Worm (Caenorhabditis elegans) whole organism, mixed stage, embryonic: ENCODE results near the gene algn-13.

Source experiments
- M03D4.4 ChIP-seq: sonication (generic microtip); optimal IDR thresholded peaks from 2 replicates; lab custom pipeline; 2017; ENCODE audit warnings: mild to moderate bottlenecking, missing genetic modification characterization, missing compliant biosample characterization
- blmp-1 ChIP-seq: fragments of 150-350 bp; optimal IDR thresholded peaks from 2 replicates; lab custom pipeline; 2014; ENCODE audit warnings: missing biosample characterization, missing genetic modification characterization
- ceh-39 ChIP-seq: fragments of 150-350 bp; optimal IDR thresholded peaks from 2 replicates; lab custom pipeline; 2014; ENCODE audit warnings: missing biosample characterization, missing genetic modification characterization
- ceh-83 ChIP-seq: fragments of 200-800 bp; sonication (Bioruptor generic); optimal IDR thresholded peaks from 2 replicates; lab custom pipeline; 2018; ENCODE audit warnings: mild to moderate bottlenecking, missing genetic modification characterization, missing compliant biosample characterization
- ces-1 ChIP-seq: fragments of 150-350 bp; optimal IDR thresholded peaks from 2 replicates; lab custom pipeline; 2014; ENCODE audit warnings: missing biosample characterization, missing genetic modification reagents, missing genetic modification characterization
- cnd-1 ChIP-seq: fragments of 200-800 bp; sonication (Bioruptor generic); optimal IDR thresholded peaks from 2 replicates; lab custom pipeline; 2018; ENCODE audit warnings: mild to moderate bottlenecking, missing genetic modification characterization, missing compliant biosample characterization
- elt-1 ChIP-seq: sonication (generic microtip); optimal IDR thresholded peaks from 2 replicates; lab custom pipeline; 2017; ENCODE audit warnings: missing genetic modification characterization, mild to moderate bottlenecking, missing compliant biosample characterization, antibody characterized with exemption, moderate library complexity, borderline replicate concordance; ENCODE audit not compliant: insufficient read depth
- elt-3 ChIP-seq: fragments of 150-350 bp; optimal IDR thresholded peaks from 2 replicates; lab custom pipeline; 2014; ENCODE audit warnings: missing biosample characterization, missing genetic modification characterization
- flh-1 ChIP-seq: fragments of 200-800 bp; sonication (Bioruptor generic); optimal IDR thresholded peaks from 2 replicates; lab custom pipeline; 2018; ENCODE audit warnings: mild to moderate bottlenecking, missing genetic modification characterization, moderate library complexity, missing compliant biosample characterization
- ham-2 ChIP-seq: fragments of 200-800 bp; sonication (Bioruptor generic); optimal IDR thresholded peaks from 2 replicates; lab custom pipeline; 2018; ENCODE audit warnings: mild to moderate bottlenecking, missing genetic modification characterization, missing compliant biosample characterization
- hlh-1 ChIP-seq: fragments of 150-350 bp; optimal IDR thresholded peaks from 2 replicates; lab custom pipeline; 2014; ENCODE audit warnings: missing biosample characterization, missing genetic modification reagents, missing genetic modification characterization
- lin-13 ChIP-seq: fragments of 150-350 bp; optimal IDR thresholded peaks from 2 replicates; lab custom pipeline; 2014; ENCODE audit warnings: missing biosample characterization, missing genetic modification characterization
- lsy-2 ChIP-seq: fragments of 150-350 bp; optimal IDR thresholded peaks from 2 replicates; lab custom pipeline; 2014; ENCODE audit warnings: missing biosample characterization, missing genetic modification characterization
- mab-5 ChIP-seq: fragments of 150-350 bp; optimal IDR thresholded peaks from 2 replicates; lab custom pipeline; 2014; ENCODE audit warnings: missing biosample characterization, missing genetic modification characterization
- mep-1 ChIP-seq: fragments of 150-350 bp; optimal IDR thresholded peaks from 2 replicates; lab custom pipeline; 2017; ENCODE audit warnings: missing biosample characterization, missing genetic modification reagents, missing genetic modification characterization, inconsistent platforms
- mls-2 ChIP-seq: sonication (generic microtip); optimal IDR thresholded peaks from 2 replicates; lab custom pipeline; 2016; ENCODE audit warnings: mild to moderate bottlenecking, missing genetic modification characterization, moderate library complexity, missing compliant biosample characterization
- nhr-12 ChIP-seq: fragments of 150-350 bp; optimal IDR thresholded peaks from 2 replicates; lab custom pipeline; 2014; ENCODE audit warnings: missing biosample characterization, missing genetic modification characterization
- nhr-2 ChIP-seq: fragments of 150-350 bp; optimal IDR thresholded peaks from 2 replicates; lab custom pipeline; 2014; ENCODE audit warnings: missing biosample characterization, missing genetic modification characterization
- nhr-237 ChIP-seq: fragments of 150-350 bp; optimal IDR thresholded peaks from 2 replicates; lab custom pipeline; 2014; ENCODE audit warnings: missing biosample characterization, missing genetic modification characterization
- nhr-28 ChIP-seq: fragments of 150-350 bp; optimal IDR thresholded peaks from 2 replicates; lab custom pipeline; 2014; ENCODE audit warnings: missing biosample characterization, missing genetic modification characterization
- nhr-76 ChIP-seq: sonication (generic microtip); optimal IDR thresholded peaks from 2 replicates; lab custom pipeline; 2017; ENCODE audit warnings: missing biosample characterization, missing genetic modification characterization
- pha-4 ChIP-seq: fragments of 150-350 bp; optimal IDR thresholded peaks from 2 replicates; lab custom pipeline; 2018; ENCODE audit warnings: missing biosample characterization, missing genetic modification reagents, missing genetic modification characterization
- sem-2 ChIP-seq: fragments of 200-800 bp; sonication (Bioruptor generic); optimal IDR thresholded peaks from 2 replicates; lab custom pipeline; 2018; ENCODE audit warnings: mild to moderate bottlenecking, missing genetic modification characterization, missing compliant biosample characterization
- snpc-4 ChIP-seq: fragments of 150-350 bp; optimal IDR thresholded peaks from 2 replicates; lab custom pipeline; 2014; ENCODE audit warnings: missing biosample characterization, missing genetic modification characterization
- sptf-1 ChIP-seq: sonication (generic microtip); optimal IDR thresholded peaks from 2 replicates; lab custom pipeline; 2017; ENCODE audit warnings: mild to moderate bottlenecking, missing genetic modification characterization, moderate library complexity, missing compliant biosample characterization
- tbx-8 ChIP-seq: fragments of 200-800 bp; sonication (Bioruptor generic); optimal IDR thresholded peaks from 2 replicates; lab custom pipeline; 2018; ENCODE audit warnings: mild to moderate bottlenecking, missing genetic modification characterization, moderate library complexity, missing compliant biosample characterization
- unc-120 ChIP-seq: sonication (generic microtip); optimal IDR thresholded peaks from 2 replicates; lab custom pipeline; 2017; ENCODE audit warnings: missing genetic modification characterization, missing compliant biosample characterization; ENCODE audit not compliant: poor library complexity, severe bottlenecking
- unc-39 ChIP-seq: fragments of 150-350 bp; optimal IDR thresholded peaks from 2 replicates; lab custom pipeline; 2014; ENCODE audit warnings: missing biosample characterization, missing genetic modification characterization
- unc-62 ChIP-seq: fragments of 150-350 bp; optimal IDR thresholded peaks from 2 replicates; lab custom pipeline; 2014; ENCODE audit warnings: missing biosample characterization, missing genetic modification reagents, missing genetic modification characterization
- zip-8 ChIP-seq: fragments of 150-350 bp; optimal IDR thresholded peaks from 2 replicates; lab custom pipeline; 2014; ENCODE audit warnings: missing biosample characterization, missing genetic modification characterization
- ztf-11 ChIP-seq: fragments of 150-350 bp; optimal IDR thresholded peaks from 2 replicates; lab custom pipeline; 2014; ENCODE audit warnings: missing biosample characterization, missing genetic modification characterization

algn-13 gene

DNA sequence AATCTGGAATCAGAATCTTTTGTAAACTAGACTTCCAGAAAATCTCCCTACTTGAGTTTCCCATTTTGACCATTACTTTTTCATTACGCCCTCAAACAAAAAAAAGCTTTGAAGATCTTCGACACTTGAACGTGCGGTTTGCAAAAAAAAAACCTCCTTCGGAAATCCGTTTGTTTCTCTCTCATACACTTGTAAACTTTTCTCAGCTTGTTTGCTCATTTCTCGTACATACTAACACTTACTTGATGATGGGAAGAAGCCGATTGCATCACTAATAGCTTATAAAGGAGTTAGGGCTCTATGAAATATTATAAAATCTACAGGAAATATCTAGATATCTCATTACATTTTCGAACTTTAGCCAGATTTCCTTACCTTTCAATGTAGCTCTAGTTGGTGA lies 40.2 kb upstream of the algn-13 start:
- TF ChIP-seq nhr-237 (no peak), ztf-11 (tag; lab: Kevin White, UChicago) (no peak), zip-8 (tag; lab: Kevin White, UChicago) (no peak), unc-39 (tag; lab: Kevin White, UChicago) (no peak), nhr-76 (tag; lab: Kevin White, UChicago) (no peak), mep-1 (tag; lab: Kevin White, UChicago) (no peak), mls-2 (no peak), tbx-8 (GFP tag; lab: Kevin White, UChicago) (no peak), nhr-28 (tag; lab: Kevin White, UChicago) (no peak), nhr-2 (tag; lab: Kevin White, UChicago) (no peak), pha-4 (tag; lab: Kevin White, UChicago) (no peak), nhr-12 (no peak), lin-13 (tag; lab: Kevin White, UChicago) (no peak), cnd-1 (no peak), flh-1 (GFP tag; lab: Kevin White, UChicago) (no peak), ham-2 (no peak), M03D4.4 (tag; lab: Kevin White, UChicago) (no peak), sptf-1 (tag; lab: Kevin White, UChicago) (no peak), unc-120 (tag; lab: Kevin White, UChicago) (no peak)

DNA sequence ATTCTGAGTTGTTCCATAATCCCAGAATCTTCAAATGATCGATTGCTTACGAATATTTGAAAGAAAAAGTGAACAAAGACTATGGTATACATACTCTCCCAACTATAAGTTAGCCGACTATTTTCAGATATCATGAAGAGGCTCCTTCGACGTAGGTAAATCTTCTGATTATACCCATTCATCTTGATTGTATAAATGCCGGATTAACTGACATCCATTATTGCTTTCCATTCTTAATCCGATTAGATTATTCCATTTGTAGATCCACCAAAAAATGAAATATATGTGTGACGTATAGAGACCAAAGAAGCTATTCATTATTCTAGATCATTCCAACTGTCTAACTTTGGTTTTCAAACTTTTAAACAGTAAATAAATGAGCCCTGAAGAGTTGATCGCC lies 31.7 kb upstream of the algn-13 start:
- TF ChIP-seq ceh-83 (GFP tag; lab: Kevin White, UChicago) (no peak), ceh-39 (tag; lab: Kevin White, UChicago) (no peak), tbx-8 (GFP tag; lab: Kevin White, UChicago) (no peak), pha-4 (tag; lab: Kevin White, UChicago) (no peak), unc-120 (tag; lab: Kevin White, UChicago) (no peak), elt-3 (tag; lab: Kevin White, UChicago) (no peak), zip-8 (tag; lab: Kevin White, UChicago) (no peak), sptf-1 (tag; lab: Kevin White, UChicago) (no peak), hlh-1 (tag; lab: Kevin White, UChicago) (no peak), ces-1 (GFP tag; lab: Kevin White, UChicago) (no peak), lsy-2 (no peak), ztf-11 (tag; lab: Kevin White, UChicago) (no peak), nhr-76 (tag; lab: Kevin White, UChicago) (no peak), cnd-1 (no peak), sem-2 (GFP tag; lab: Kevin White, UChicago) (no peak), lin-13 (tag; lab: Kevin White, UChicago) (no peak), elt-1 (tag; lab: Kevin White, UChicago) (no peak)
- TF ChIP-seq, all 35 proteins: peak for 0

DNA sequence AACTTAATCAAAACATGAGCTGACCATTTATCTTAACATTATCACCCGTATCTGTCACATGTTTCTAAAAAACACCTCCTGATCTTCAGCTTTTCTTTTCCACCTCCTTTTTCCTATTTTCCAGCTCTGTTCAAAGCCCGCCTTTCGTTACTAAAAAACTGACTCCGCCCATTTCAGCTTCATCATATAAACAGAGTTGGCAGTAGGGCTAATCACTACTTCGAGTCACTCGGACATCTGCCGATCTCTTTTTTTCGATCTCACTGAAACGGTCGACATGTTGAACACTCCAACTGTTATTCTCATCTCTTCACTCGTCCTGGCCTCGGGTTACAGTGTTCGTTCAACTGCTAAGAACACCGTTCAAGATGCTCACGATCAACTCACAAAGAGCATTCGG lies 30.7 kb upstream of the algn-13 start, which contains the start of gene droe-4:
TSS of gene droe-4 (plus strand) at position 172 of the 400 bp plus-strand sequence.
- no peak for TF ChIP-seq ceh-83 (GFP tag; lab: Kevin White, UChicago)
- no peak for TF ChIP-seq nhr-76 (tag; lab: Kevin White, UChicago)
- no peak for TF ChIP-seq lin-13 (tag; lab: Kevin White, UChicago)
- TF ChIP-seq ztf-11 (tag; lab: Kevin White, UChicago), result no peak
- TF ChIP-seq elt-3 (tag; lab: Kevin White, UChicago), result no peak
- TF ChIP-seq sem-2 (GFP tag; lab: Kevin White, UChicago), result no peak
- TF ChIP-seq lsy-2, result no peak
- no peak for TF ChIP-seq unc-62 (GFP tag; lab: Kevin White, UChicago)
- TF ChIP-seq blmp-1 (tag; lab: Kevin White, UChicago), result no peak

DNA sequence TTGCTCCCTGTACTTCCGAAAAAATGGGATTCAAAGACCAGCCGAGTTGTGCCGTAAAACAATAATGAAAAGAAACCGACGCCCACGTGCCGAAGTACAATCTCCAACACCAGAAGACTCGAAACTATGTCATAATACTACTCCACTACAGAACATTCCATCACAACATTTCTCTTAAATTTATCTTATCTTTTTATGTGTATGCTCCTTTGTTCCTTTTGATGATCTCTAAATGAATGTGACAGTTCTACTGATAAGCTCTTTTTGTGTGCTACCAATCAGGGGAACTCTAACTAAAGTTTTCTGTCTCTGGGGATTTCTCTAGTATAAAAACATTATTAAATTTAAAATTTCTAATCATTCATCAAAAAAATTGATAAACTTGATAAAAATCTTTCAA lies 25.0 kb upstream of the algn-13 start:
- no peak for TF ChIP-seq blmp-1 (tag; lab: Kevin White, UChicago)
- TF ChIP-seq nhr-28 (tag; lab: Kevin White, UChicago), result no peak
- no peak for TF ChIP-seq flh-1 (GFP tag; lab: Kevin White, UChicago)
- TF ChIP-seq nhr-237, result no peak
- TF ChIP-seq mls-2, result no peak
- TF ChIP-seq mab-5 (tag; lab: Kevin White, UChicago), result no peak
- TF ChIP-seq sem-2 (GFP tag; lab: Kevin White, UChicago), result no peak

DNA sequence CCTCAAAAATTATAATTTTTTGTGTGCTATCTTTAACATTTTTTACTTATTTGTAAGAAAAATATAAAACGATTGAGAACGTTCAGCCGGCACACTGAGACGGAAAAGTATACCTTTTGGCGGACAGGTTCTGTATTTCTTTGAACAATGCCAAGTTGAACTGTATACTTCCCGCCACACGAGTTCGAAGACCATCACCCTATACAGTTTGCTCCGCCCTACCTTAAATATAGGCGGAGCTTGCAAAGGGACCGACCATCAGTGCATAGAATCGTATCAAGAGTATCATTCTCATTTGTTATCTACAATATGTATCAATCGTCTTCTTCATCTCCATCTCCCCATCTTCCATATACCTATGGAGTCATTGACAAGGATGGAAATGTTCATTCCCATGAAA lies 23.1 kb upstream of the algn-13 start, which contains the start of gene end-1:
TSS of gene end-1 (plus strand) at position 301 of the 400 bp plus-strand sequence.
- no peak for TF ChIP-seq lsy-2
- no peak for TF ChIP-seq nhr-76 (tag; lab: Kevin White, UChicago)
- no peak for TF ChIP-seq blmp-1 (tag; lab: Kevin White, UChicago)
- TF ChIP-seq zip-8 (tag; lab: Kevin White, UChicago), result no peak
- TF ChIP-seq ceh-39 (tag; lab: Kevin White, UChicago), result no peak
- TF ChIP-seq cnd-1, result no peak
- no peak for TF ChIP-seq snpc-4
- no peak for TF ChIP-seq ceh-83 (GFP tag; lab: Kevin White, UChicago)
